Fruit fly (Drosophila melanogaster) whole organism, embryonic: ENCODE data around the gene Crg-1.

Experiments
- Abd-B ChIP-seq: fragments of 200-800 bp; sonication (Bioruptor generic); optimal IDR thresholded peaks from 2 replicates; lab custom pipeline; 2018; ENCODE audit warnings: missing biosample characterization, mild to moderate bottlenecking, missing genetic modification characterization, moderate library complexity
- Atf6 ChIP-seq: fragments of 200-800 bp; sonication (Bioruptor generic); IDR thresholded peaks from 2 replicates; pipeline ENCODE4 v1.3.6; 2022; ENCODE audit warnings: missing biosample characterization, missing genetic modification characterization
- Bteb2 ChIP-seq: fragments of 200-800 bp; sonication (Bioruptor generic); optimal IDR thresholded peaks from 2 replicates; lab custom pipeline; 2016; ENCODE audit warnings: missing biosample characterization, missing genetic modification characterization
- CG11093 ChIP-seq: fragments of 200-800 bp; sonication (Bioruptor generic); IDR thresholded peaks from 3 replicates; pipeline ENCODE4 v1.3.6; 2022; ENCODE audit warnings: missing biosample characterization, missing genetic modification characterization
- CG11504 ChIP-seq: fragments of 200-800 bp; sonication (Bioruptor generic); optimal IDR thresholded peaks from 3 replicates; lab custom pipeline; 2019; ENCODE audit warnings: missing biosample characterization, mild to moderate bottlenecking, missing genetic modification characterization, moderate library complexity
- CG11560 ChIP-seq: fragments of 200-800 bp; sonication (Bioruptor generic); IDR thresholded peaks from 3 replicates; pipeline ENCODE4 v1.3.6; 2022; ENCODE audit warnings: missing biosample characterization, missing genetic modification characterization
- CG12071 ChIP-seq: fragments of 200-800 bp; sonication (Bioruptor generic); optimal IDR thresholded peaks from 3 replicates; lab custom pipeline; 2018; ENCODE audit warnings: missing biosample characterization, mild to moderate bottlenecking, missing genetic modification characterization
- CG12155 ChIP-seq: fragments of 200-800 bp; sonication (Bioruptor generic); optimal IDR thresholded peaks from 3 replicates; lab custom pipeline; 2016; ENCODE audit warnings: missing biosample characterization, missing genetic modification characterization
- CG12391 ChIP-seq: fragments of 200-800 bp; sonication (Bioruptor generic); optimal IDR thresholded peaks from 3 replicates; lab custom pipeline; 2018; ENCODE audit warnings: missing biosample characterization, mild to moderate bottlenecking, missing genetic modification characterization, moderate library complexity
- CG13123 ChIP-seq: fragments of 200-800 bp; sonication (Bioruptor generic); optimal IDR thresholded peaks from 2 replicates; lab custom pipeline; 2016; ENCODE audit warnings: missing biosample characterization, missing genetic modification characterization
- CG14710 ChIP-seq: fragments of 200-800 bp; sonication (Bioruptor generic); optimal IDR thresholded peaks from 3 replicates; lab custom pipeline; 2019; ENCODE audit warnings: missing biosample characterization, mild to moderate bottlenecking, missing genetic modification characterization, moderate library complexity
- CG14860 ChIP-seq: fragments of 200-800 bp; sonication (Bioruptor generic); IDR thresholded peaks from 3 replicates; pipeline ENCODE4 v1.3.6; 2022; ENCODE audit warnings: missing biosample characterization, missing genetic modification characterization; ENCODE audit not compliant: partially characterized antibody
- CG15479 ChIP-seq: fragments of 200-800 bp; sonication (Bioruptor generic); optimal IDR thresholded peaks from 3 replicates; lab custom pipeline; 2019; ENCODE audit warnings: missing biosample characterization, mild to moderate bottlenecking, missing genetic modification characterization, moderate library complexity
- CG16815 ChIP-seq: fragments of 200-800 bp; sonication (Bioruptor generic); optimal IDR thresholded peaks from 3 replicates; lab custom pipeline; 2017; ENCODE audit warnings: missing biosample characterization, mild to moderate bottlenecking, missing genetic modification characterization
- CG1792 ChIP-seq: fragments of 200-800 bp; sonication (Bioruptor generic); optimal IDR thresholded peaks from 2 replicates; lab custom pipeline; 2016; ENCODE audit warnings: missing biosample characterization, missing genetic modification characterization
- CG18011 ChIP-seq: fragments of 200-800 bp; sonication (Bioruptor generic); optimal IDR thresholded peaks from 2 replicates; lab custom pipeline; 2017; ENCODE audit warnings: missing biosample characterization, missing genetic modification characterization, mild to moderate bottlenecking, moderate library complexity, missing genotype
- CG18619 ChIP-seq: fragments of 200-800 bp; sonication (Bioruptor generic); optimal IDR thresholded peaks from 3 replicates; lab custom pipeline; 2017; ENCODE audit warnings: missing biosample characterization, mild to moderate bottlenecking, missing genetic modification characterization
- CG2202 ChIP-seq: fragments of 200-800 bp; sonication (Bioruptor generic); optimal IDR thresholded peaks from 2 replicates; lab custom pipeline; 2018; ENCODE audit warnings: missing biosample characterization, mild to moderate bottlenecking, missing genetic modification characterization
- CG30403 ChIP-seq: fragments of 200-800 bp; sonication (Bioruptor generic); optimal IDR thresholded peaks from 3 replicates; lab custom pipeline; 2016; ENCODE audit warnings: missing biosample characterization, missing genetic modification characterization
- CG34376 ChIP-seq: fragments of 200-800 bp; sonication (Bioruptor generic); optimal IDR thresholded peaks from 2 replicates; lab custom pipeline; 2018; ENCODE audit warnings: missing biosample characterization, mild to moderate bottlenecking, missing genetic modification characterization
- CG3838 ChIP-seq: fragments of 200-800 bp; sonication (Bioruptor generic); optimal IDR thresholded peaks from 3 replicates; lab custom pipeline; 2016; ENCODE audit warnings: missing biosample characterization, missing genetic modification characterization
- CG4404 ChIP-seq: fragments of 200-800 bp; sonication (Bioruptor generic); IDR thresholded peaks from 2 replicates; pipeline ENCODE4 v1.3.6; 2022; ENCODE audit warnings: missing biosample characterization, missing genetic modification characterization
- CG4730 ChIP-seq: fragments of 200-800 bp; sonication (Bioruptor generic); IDR thresholded peaks from 2 replicates; pipeline ENCODE4 v1.3.6; 2022; ENCODE audit warnings: missing biosample characterization, missing genetic modification characterization
- CG6854 ChIP-seq: fragments of 200-800 bp; sonication (Bioruptor generic); optimal IDR thresholded peaks from 3 replicates; lab custom pipeline; 2017; ENCODE audit warnings: missing biosample characterization, mild to moderate bottlenecking, missing genetic modification characterization
- CG7357 ChIP-seq: fragments of 200-800 bp; sonication (Bioruptor generic); IDR thresholded peaks from 3 replicates; pipeline ENCODE4 v1.3.6; 2022; ENCODE audit warnings: missing biosample characterization, missing genetic modification characterization
- CG8765 ChIP-seq: fragments of 200-800 bp; sonication (Bioruptor generic); IDR thresholded peaks from 2 replicates; pipeline ENCODE4 v1.3.6; 2022; ENCODE audit warnings: missing biosample characterization, missing genetic modification characterization
- CG8944 ChIP-seq: fragments of 200-800 bp; sonication (Bioruptor generic); optimal IDR thresholded peaks from 3 replicates; lab custom pipeline; 2016; ENCODE audit warnings: missing biosample characterization, missing genetic modification characterization
- GATAe ChIP-seq: fragments of 200-800 bp; sonication (Bioruptor generic); conservative IDR thresholded peaks from 2 replicates; pipeline ENCODE4 v1.3.6; 2022; ENCODE audit warnings: missing biosample characterization, missing genetic modification characterization
- Jarid2 ChIP-seq: fragments of 200-800 bp; sonication (Bioruptor generic); optimal IDR thresholded peaks from 3 replicates; lab custom pipeline; 2017; ENCODE audit warnings: mild to moderate bottlenecking, missing biosample characterization, missing genetic modification reagents, missing genetic modification characterization
- MBD-R2 ChIP-seq: fragments of 200-800 bp; sonication (Bioruptor generic); IDR thresholded peaks from 2 replicates; pipeline ENCODE4 v1.3.6; 2022; ENCODE audit warnings: missing biosample characterization, missing genetic modification characterization
- NC2β ChIP-seq: fragments of 200-800 bp; sonication (Bioruptor generic); optimal IDR thresholded peaks from 2 replicates; lab custom pipeline; 2016; ENCODE audit warnings: missing biosample characterization, missing genetic modification characterization
- NFAT ChIP-seq: fragments of 200-800 bp; sonication (Bioruptor generic); IDR thresholded peaks from 2 replicates; pipeline ENCODE4 v1.3.6; 2022; ENCODE audit warnings: missing biosample characterization, missing genetic modification characterization
- Neu2 ChIP-seq: fragments of 200-800 bp; sonication (Bioruptor generic); optimal IDR thresholded peaks from 3 replicates; lab custom pipeline; 2016; ENCODE audit warnings: missing biosample characterization, missing genetic modification characterization, borderline replicate concordance
- Nf-YB ChIP-seq: fragments of 200-800 bp; sonication (Bioruptor generic); optimal IDR thresholded peaks from 3 replicates; lab custom pipeline; 2019; ENCODE audit warnings: missing biosample characterization, mild to moderate bottlenecking, missing genetic modification characterization, moderate library complexity
- Optix ChIP-seq: fragments of 200-800 bp; sonication (Bioruptor generic); IDR thresholded peaks from 3 replicates; pipeline ENCODE4 v1.3.6; 2022; ENCODE audit warnings: missing biosample characterization, missing genetic modification characterization
- Poxn ChIP-seq: fragments of 200-800 bp; sonication (Bioruptor generic); IDR thresholded peaks from 2 replicates; pipeline ENCODE4 v1.3.6; 2022; ENCODE audit warnings: missing biosample characterization, missing genetic modification characterization
- Xbp1 ChIP-seq: fragments of 200-800 bp; sonication (Bioruptor generic); optimal IDR thresholded peaks from 3 replicates; lab custom pipeline; 2016; ENCODE audit warnings: missing biosample characterization, mild to moderate bottlenecking, missing genetic modification characterization
- bowl ChIP-seq: fragments of 200-800 bp; sonication (Bioruptor generic); IDR thresholded peaks from 2 replicates; pipeline ENCODE4 v1.3.6; 2022; ENCODE audit warnings: missing biosample characterization, missing genetic modification characterization
- chm ChIP-seq: fragments of 200-800 bp; sonication (Bioruptor generic); IDR thresholded peaks from 2 replicates; pipeline ENCODE4 v1.3.6; 2022; ENCODE audit warnings: missing biosample characterization, missing genetic modification characterization
- cwo ChIP-seq: fragments of 200-800 bp; sonication (Bioruptor generic); optimal IDR thresholded peaks from 3 replicates; lab custom pipeline; 2017; ENCODE audit warnings: missing biosample characterization, missing genetic modification characterization, mild to moderate bottlenecking, moderate library complexity, missing genetic modification reagents
- dati ChIP-seq: fragments of 200-800 bp; sonication (Bioruptor generic); IDR thresholded peaks from 2 replicates; pipeline ENCODE4 v1.3.6; 2022; ENCODE audit warnings: missing biosample characterization, missing genetic modification characterization
- dimm ChIP-seq: fragments of 200-800 bp; sonication (Bioruptor generic); IDR thresholded peaks from 2 replicates; pipeline ENCODE4 v1.3.6; 2022; ENCODE audit warnings: missing biosample characterization, missing genetic modification characterization
- fru ChIP-seq: fragments of >200 bp; optimal IDR thresholded peaks from 2 replicates; lab custom pipeline; 2017
- hth ChIP-seq: fragments of >200 bp; optimal IDR thresholded peaks from 2 replicates; lab custom pipeline; 2017; ENCODE audit warnings: inconsistent platforms
- ken ChIP-seq: fragments of 200-800 bp; sonication (Bioruptor generic); IDR thresholded peaks from 3 replicates; pipeline ENCODE4 v1.3.6; 2022; ENCODE audit warnings: missing biosample characterization, missing genetic modification characterization
- klu ChIP-seq: fragments of 200-800 bp; sonication (Bioruptor generic); IDR thresholded peaks from 2 replicates; pipeline ENCODE4 v1.3.6; 2022; ENCODE audit warnings: missing biosample characterization, missing genetic modification characterization
- mam ChIP-seq: fragments of 200-800 bp; sonication (Bioruptor generic); optimal IDR thresholded peaks from 3 replicates; lab custom pipeline; 2016; ENCODE audit warnings: missing biosample characterization, missing genetic modification characterization
- pum ChIP-seq: fragments of 200-800 bp; sonication (Bioruptor generic); optimal IDR thresholded peaks from 2 replicates; lab custom pipeline; 2016; ENCODE audit warnings: missing biosample characterization, missing genetic modification characterization
- ranshi ChIP-seq: fragments of 200-800 bp; sonication (Bioruptor generic); IDR thresholded peaks from 2 replicates; pipeline ENCODE4 v1.3.6; 2022; ENCODE audit warnings: missing biosample characterization, missing genetic modification characterization
- scrt ChIP-seq: fragments of 200-800 bp; sonication (Bioruptor generic); optimal IDR thresholded peaks from 2 replicates; lab custom pipeline; 2018; ENCODE audit warnings: missing biosample characterization, mild to moderate bottlenecking, missing genetic modification characterization, moderate library complexity
- sens-2 ChIP-seq: fragments of 200-800 bp; sonication (Bioruptor generic); IDR thresholded peaks from 2 replicates; pipeline ENCODE4 v1.3.6; 2022; ENCODE audit warnings: missing biosample characterization, missing genetic modification characterization
- shn ChIP-seq: fragments of 200-800 bp; sonication (Bioruptor generic); optimal IDR thresholded peaks from 3 replicates; lab custom pipeline; 2016; ENCODE audit warnings: missing biosample characterization, missing genetic modification characterization
- wek ChIP-seq: fragments of 200-800 bp; sonication (Bioruptor generic); optimal IDR thresholded peaks from 3 replicates; lab custom pipeline; 2018; ENCODE audit warnings: missing biosample characterization, mild to moderate bottlenecking, missing genetic modification characterization, moderate library complexity

The Crg-1 gene

dm6 chrX:3777236-3777635 is 15.8 kb upstream of the Crg-1 start (continued):
- TF ChIP-seq shn (GFP tag; lab: Kevin White, UChicago) (peak; percentile 15), CG11560 (tag; lab: Robert Waterston, UW) (no peak), Nf-YB (peak; percentile 37), CG30403 (GFP tag; lab: Kevin White, UChicago) (no peak), cwo (GFP tag; lab: Kevin White, UChicago) (peak; percentile 99), CG14860 (GFP tag; lab: Robert Waterston, UW) (no peak), CG34376 (GFP tag; lab: Kevin White, UChicago) (peak; percentile 84), Bteb2 (GFP tag; lab: Kevin White, UChicago) (peak; percentile 1), sens-2 (GFP tag; lab: Robert Waterston, UW) (no peak), Optix (no peak), CG11093 (GFP tag; lab: Robert Waterston, UW) (no peak), CG4730 (no peak), CG18011 (no peak), CG12391 (tag; lab: Kevin White, UChicago) (no peak), Neu2 (no peak), MBD-R2 (no peak), dimm (no peak), CG12155 (GFP tag; lab: Kevin White, UChicago) (peak; percentile 35), dati (GFP tag; lab: Robert Waterston, UW) (no peak), CG11504 (peak; percentile 28), CG12071 (peak; percentile 83), NC2β (peak; percentile 49), wek (GFP tag; lab: Kevin White, UChicago) (peak; percentile 84), CG6854 (peak; percentile 36), ranshi (GFP tag; lab: Robert Waterston, UW) (peak; percentile 32; the same call in 1 of the 2 replicates), GATAe (GFP tag; lab: Robert Waterston, UW) (no peak), pum (GFP tag; lab: Kevin White, UChicago) (no peak), Atf6 (GFP tag; lab: Robert Waterston, UW) (peak; percentile 61; the same call in 1 of the 2 replicates), ken (GFP tag; lab: Robert Waterston, UW) (no peak), CG2202 (peak; percentile 58), CG4404 (GFP tag; lab: Robert Waterston, UW) (no peak), CG8765 (GFP tag; lab: Robert Waterston, UW) (no peak), CG14710 (peak; percentile 13), CG13123 (GFP tag; lab: Kevin White, UChicago) (no peak), fru (lab: Kevin White, UChicago) (no peak), CG15479 (GFP tag; lab: Kevin White, UChicago) (peak; percentile 90), chm (GFP tag; lab: Robert Waterston, UW) (peak; percentile 70), Jarid2 (GFP tag; lab: Kevin White, UChicago) (peak; percentile 23), Abd-B (GFP tag; lab: Kevin White, UChicago) (no peak), CG3838 (GFP tag; lab: Kevin White, UChicago) (no peak), hth (lab: Kevin White, UChicago) (no peak), bowl (GFP tag; lab: Robert Waterston, UW) (0 out of 2 replicates have a peak, but pooled peaks have one; percentile 42), CG1792 (GFP tag; lab: Kevin White, UChicago) (peak; percentile 36), mam (GFP tag; lab: Kevin White, UChicago) (peak; percentile 23), CG18619 (peak; percentile 64), scrt (peak; percentile 69), CG16815 (GFP tag; lab: Kevin White, UChicago) (no peak), CG8944 (GFP tag; lab: Kevin White, UChicago) (no peak), Poxn (GFP tag; lab: Robert Waterston, UW) (no peak), CG7357 (no peak), NFAT (no peak), Xbp1 (GFP tag; lab: Kevin White, UChicago) (no peak), klu (GFP tag; lab: Robert Waterston, UW) (no peak)
